Fruit fly (Drosophila melanogaster) Kc167 (cell line): ENCODE results near the gene PH4alphaMP.

Experiments used
- insv ChIP-seq: fragments of >200 bp; optimal IDR thresholded peaks from 3 replicates; lab custom pipeline; 2018; ENCODE audit warnings: missing external identifiers
- psq ChIP-seq: fragments of >200 bp; optimal IDR thresholded peaks from 2 replicates; lab custom pipeline; 2017; ENCODE audit warnings: missing external identifiers
- ttk ChIP-seq: sonication (Bioruptor generic); optimal IDR thresholded peaks from 2 replicates; lab custom pipeline; 2017; ENCODE audit warnings: missing external identifiers

- TF ChIP-seq psq (lab: Kevin White, UChicago) = no peak
- no peak for TF ChIP-seq insv (lab: Kevin White, UChicago)
- no peak for TF ChIP-seq ttk (lab: Kevin White, UChicago)
Measured at dm6 chr3R:30526799-30527465, 31.0 kb upstream of the PH4alphaMP start, which contains the start of gene jdp.
